Worm (Caenorhabditis elegans) whole organism, early embryonic: ENCODE measurements around the gene cey-1.

Source experiments
- B0310.2 ChIP-seq: sonication (generic microtip); optimal IDR thresholded peaks from 2 replicates; lab custom pipeline; 2016; ENCODE audit warnings: mild to moderate bottlenecking, missing genetic modification characterization, missing compliant biosample characterization
- F13C5.2 ChIP-seq: sonication (generic microtip); optimal IDR thresholded peaks from 2 replicates; lab custom pipeline; 2017; ENCODE audit warnings: mild to moderate bottlenecking, missing genetic modification characterization, inconsistent platforms, missing compliant biosample characterization
- aly-1 ChIP-seq: sonication (generic microtip); optimal IDR thresholded peaks from 2 replicates; lab custom pipeline; 2016; ENCODE audit warnings: missing genetic modification characterization, missing compliant biosample characterization
- ama-1 ChIP-seq: fragments of 150-350 bp; optimal IDR thresholded peaks from 2 replicates; lab custom pipeline; 2014
- ceh-13 ChIP-seq: fragments of 200-800 bp; sonication (Bioruptor generic); optimal IDR thresholded peaks from 2 replicates; lab custom pipeline; 2018; ENCODE audit warnings: mild to moderate bottlenecking, missing genetic modification characterization, missing compliant biosample characterization
- ceh-36 ChIP-seq: sonication (generic microtip); optimal IDR thresholded peaks from 2 replicates; lab custom pipeline; 2016; ENCODE audit warnings: missing genetic modification characterization, inconsistent platforms, missing compliant biosample characterization
- ets-7 ChIP-seq: sonication (generic microtip); optimal IDR thresholded peaks from 2 replicates; lab custom pipeline; 2016; ENCODE audit warnings: missing genotype, missing genetic modification characterization, missing compliant biosample characterization
- flt-1 ChIP-seq: fragments of 200-800 bp; sonication (Bioruptor generic); IDR thresholded peaks from 2 replicates; pipeline ENCODE4 v1.3.6; 2022; ENCODE audit warnings: missing genetic modification characterization, missing compliant biosample characterization
- hmbx-1 ChIP-seq: sonication (generic microtip); optimal IDR thresholded peaks from 2 replicates; lab custom pipeline; 2016; ENCODE audit warnings: mild to moderate bottlenecking, missing genetic modification characterization, missing compliant biosample characterization
- hmg-4 ChIP-seq: fragments of 200-800 bp; sonication (Bioruptor generic); optimal IDR thresholded peaks from 2 replicates; lab custom pipeline; 2018; ENCODE audit warnings: mild to moderate bottlenecking, missing genetic modification characterization, missing compliant biosample characterization
- hnd-1 ChIP-seq: sonication (generic microtip); optimal IDR thresholded peaks from 2 replicates; lab custom pipeline; 2016; ENCODE audit warnings: missing genetic modification characterization, missing compliant biosample characterization
- pes-1 ChIP-seq: fragments of 200-800 bp; sonication (Bioruptor generic); IDR thresholded peaks from 2 replicates; pipeline ENCODE4 v1.3.6; 2022; ENCODE audit warnings: missing genetic modification reagents, missing genetic modification characterization, missing compliant biosample characterization
- scrt-1 ChIP-seq: fragments of 200-800 bp; sonication (Bioruptor generic); IDR thresholded peaks from 2 replicates; pipeline ENCODE4 v1.3.6; 2022; ENCODE audit warnings: missing genetic modification characterization, missing compliant biosample characterization
- sea-1 ChIP-seq: fragments of 200-800 bp; sonication (Bioruptor generic); conservative IDR thresholded peaks from 2 replicates; pipeline ENCODE4 v1.3.6; 2022; ENCODE audit warnings: missing genetic modification characterization, missing compliant biosample characterization
- tbx-11 ChIP-seq: fragments of 200-800 bp; sonication (Bioruptor generic); IDR thresholded peaks from 2 replicates; pipeline ENCODE4 v1.3.6; 2022; ENCODE audit warnings: missing genetic modification characterization, missing compliant biosample characterization
- tbx-37 ChIP-seq: fragments of 200-800 bp; sonication (Bioruptor generic); conservative IDR thresholded peaks from 2 replicates; pipeline ENCODE4 v1.3.6; 2022; ENCODE audit warnings: missing genetic modification reagents, missing genetic modification characterization, missing compliant biosample characterization
- tra-4 ChIP-seq: sonication (generic microtip); optimal IDR thresholded peaks from 2 replicates; lab custom pipeline; 2017; ENCODE audit warnings: missing genetic modification characterization, missing compliant biosample characterization

cey-1 gene

DNA sequence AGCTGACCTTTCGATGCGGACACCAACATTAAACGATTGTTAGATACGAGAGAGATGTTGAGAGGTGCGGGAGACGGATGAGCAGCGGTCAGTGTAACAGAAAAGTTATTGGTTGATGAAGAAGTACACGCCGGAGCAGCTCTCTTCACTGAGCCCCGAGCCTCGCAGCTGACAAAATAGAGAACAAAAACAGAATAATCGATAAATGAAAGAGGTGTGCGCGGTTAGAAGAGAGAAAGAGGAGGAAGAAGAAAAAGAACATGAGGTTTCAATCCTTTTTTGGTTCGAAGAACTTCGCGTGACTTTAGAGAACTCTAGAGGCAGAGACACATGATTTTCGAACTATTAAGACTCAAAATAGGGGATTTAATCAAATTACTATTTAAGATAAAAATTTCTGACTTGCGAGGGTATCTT, 848 bp upstream of the cey-1 start:
- TF ChIP-seq ama-1 (peak; percentile 20), F13C5.2 (peak; percentile 10), ets-7 (tag; lab: Kevin White, UChicago) (no peak), hmg-4 (GFP tag; lab: Kevin White, UChicago) (peak; percentile 37)

DNA sequence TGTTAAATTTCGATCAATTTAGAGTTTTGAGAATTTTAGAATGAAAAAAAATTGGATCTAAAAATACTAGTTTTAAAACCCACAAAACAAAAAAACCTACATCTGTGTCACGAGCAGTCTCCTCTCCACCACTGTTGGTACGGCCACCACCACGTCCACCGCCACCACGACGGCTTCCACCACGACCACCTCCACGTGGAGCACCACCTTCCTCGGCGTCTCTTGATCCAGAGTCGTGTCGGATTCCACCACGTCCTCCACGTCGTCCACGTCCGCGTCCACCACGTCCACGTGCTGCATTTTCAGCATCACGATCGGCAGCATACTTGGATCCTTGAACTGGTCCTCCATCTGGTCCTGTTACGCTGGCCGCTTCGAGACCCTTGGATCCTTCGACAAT, 866 bp downstream of the cey-1 start:
- 0 out of 2 replicates have a peak, but pooled peaks have one; percentile 37 for TF ChIP-seq scrt-1 (GFP tag; lab: Robert Waterston, UW)
- no peak for TF ChIP-seq ceh-36

DNA sequence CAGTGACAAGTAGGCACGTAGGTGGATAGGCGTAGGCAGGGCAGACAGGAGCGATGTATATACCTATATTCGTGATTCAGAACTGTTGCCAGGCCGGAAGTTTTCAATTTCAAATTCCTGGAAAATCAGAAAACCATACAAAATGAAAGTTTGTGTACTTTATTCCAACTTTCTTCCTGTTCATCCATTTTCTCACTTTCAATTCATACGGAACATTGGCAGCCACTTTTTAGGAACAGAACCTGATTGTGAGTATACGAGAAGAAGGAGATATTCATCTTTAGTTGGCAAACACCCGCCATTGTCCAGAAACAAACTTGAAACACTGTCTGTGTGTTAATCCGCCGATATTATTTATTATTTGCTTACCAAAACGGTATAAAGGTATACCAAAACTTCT, 5.2 kb downstream of the cey-1 start, which contains the start of gene srlf-15:
Gene srlf-15 (plus strand): TSS at position 301 of the 400 bp plus-strand sequence.
- TF ChIP-seq aly-1 (tag; lab: Kevin White, UChicago) (no peak), hmbx-1 (tag; lab: Kevin White, UChicago) (no peak), F13C5.2 (no peak), tbx-11 (GFP tag; lab: Robert Waterston, UW) (no peak), ama-1 (no peak), pes-1 (GFP tag; lab: Robert Waterston, UW) (no peak), flt-1 (GFP tag; lab: Robert Waterston, UW) (no peak), scrt-1 (GFP tag; lab: Robert Waterston, UW) (no peak), tbx-37 (GFP tag; lab: Robert Waterston, UW) (no peak), hnd-1 (tag; lab: Kevin White, UChicago) (no peak), ets-7 (tag; lab: Kevin White, UChicago) (no peak), sea-1 (no peak), ceh-36 (no peak), ceh-13 (GFP tag; lab: Kevin White, UChicago) (no peak), tra-4 (no peak)

- no peak for TF ChIP-seq tra-4
- TF ChIP-seq tbx-11 (GFP tag; lab: Robert Waterston, UW): no peak
- TF ChIP-seq pes-1 (GFP tag; lab: Robert Waterston, UW): no peak
- TF ChIP-seq hmbx-1 (tag; lab: Kevin White, UChicago): no peak
- no peak for TF ChIP-seq hnd-1 (tag; lab: Kevin White, UChicago)
- no peak for TF ChIP-seq aly-1 (tag; lab: Kevin White, UChicago)
- TF ChIP-seq ceh-13 (GFP tag; lab: Kevin White, UChicago): no peak
- TF ChIP-seq ama-1: no peak
- no peak for TF ChIP-seq hmg-4 (GFP tag; lab: Kevin White, UChicago)
- TF ChIP-seq sea-1: no peak
- no peak for TF ChIP-seq flt-1 (GFP tag; lab: Robert Waterston, UW)
- TF ChIP-seq tbx-37 (GFP tag; lab: Robert Waterston, UW): no peak
- TF ChIP-seq ets-7 (tag; lab: Kevin White, UChicago): no peak
- no peak for TF ChIP-seq F13C5.2
- no peak for TF ChIP-seq scrt-1 (GFP tag; lab: Robert Waterston, UW)
- no peak for TF ChIP-seq B0310.2 (tag; lab: Kevin White, UChicago)
- no peak for TF ChIP-seq ceh-36
Measured at ce11 chrII:11032812-11033211, 8.2 kb downstream of the cey-1 start.

DNA sequence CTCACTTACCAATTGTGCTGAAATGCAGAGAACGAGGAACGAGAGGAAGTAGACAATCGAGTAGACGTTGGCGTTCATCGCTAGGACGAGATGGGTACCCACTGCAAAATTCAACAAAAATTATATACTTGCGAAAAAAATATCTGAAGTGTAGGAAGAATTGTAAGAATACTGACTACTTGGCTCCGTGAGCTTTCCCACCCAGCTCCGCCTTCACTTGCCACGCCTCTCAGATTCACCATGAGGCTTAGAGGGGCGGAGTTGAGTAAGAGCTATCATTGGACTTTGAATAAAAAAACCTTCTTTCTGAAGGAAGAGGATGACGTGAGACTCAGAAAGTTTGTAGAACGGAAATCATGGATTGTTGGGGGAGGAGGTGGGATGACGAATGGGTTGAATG, 10.7 kb downstream of the cey-1 start, which contains the start of gene nlp-18:
Gene nlp-18 (minus strand): TSS at position 101 of the 400 bp plus-strand sequence.
- TF ChIP-seq tbx-37 (GFP tag; lab: Robert Waterston, UW) (no peak), scrt-1 (GFP tag; lab: Robert Waterston, UW) (no peak)

ce11 chrII:11027777-11028176, 13.2 kb downstream of the cey-1 start:
- TF ChIP-seq B0310.2 (tag; lab: Kevin White, UChicago): no peak
- TF ChIP-seq ceh-13 (GFP tag; lab: Kevin White, UChicago): no peak
- no peak for TF ChIP-seq F13C5.2

DNA sequence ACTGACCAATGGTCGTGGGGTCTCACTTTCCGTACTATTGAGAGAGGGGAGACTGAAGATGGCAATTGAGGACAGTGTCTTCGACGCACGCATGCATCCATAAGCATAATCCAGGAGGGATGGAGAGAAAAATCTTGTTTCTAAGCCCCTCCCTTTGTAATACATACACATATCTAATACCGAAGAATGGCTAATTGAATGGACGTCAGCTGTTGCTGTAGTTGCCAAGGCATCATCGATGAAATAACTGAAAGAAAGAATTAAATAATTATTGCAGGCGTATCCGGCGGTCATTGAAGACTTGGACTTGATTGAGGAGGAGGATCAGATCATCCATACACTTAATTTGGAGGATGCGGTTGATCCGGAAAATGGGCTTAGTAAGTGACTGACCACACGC, 15.4 kb downstream of the cey-1 start, which contains the start of gene F33A8.7:
Gene F33A8.7 (minus strand): TSS at position 101 of the 400 bp plus-strand sequence.
- TF ChIP-seq ets-7 (tag; lab: Kevin White, UChicago) (no peak), ceh-36 (no peak), tbx-37 (GFP tag; lab: Robert Waterston, UW) (no peak), hnd-1 (tag; lab: Kevin White, UChicago) (no peak), F13C5.2 (no peak), sea-1 (no peak), aly-1 (tag; lab: Kevin White, UChicago) (no peak), B0310.2 (tag; lab: Kevin White, UChicago) (no peak), scrt-1 (GFP tag; lab: Robert Waterston, UW) (no peak), flt-1 (GFP tag; lab: Robert Waterston, UW) (no peak)

ce11 chrII:11022023-11022422, 19.0 kb downstream of the cey-1 start, which contains the start of gene let-858:
Gene let-858 (plus strand): TSS chrII:11022370.
- TF ChIP-seq tbx-37 (GFP tag; lab: Robert Waterston, UW) (no peak), flt-1 (GFP tag; lab: Robert Waterston, UW) (no peak), ets-7 (tag; lab: Kevin White, UChicago) (no peak), tbx-11 (GFP tag; lab: Robert Waterston, UW) (no peak), hnd-1 (tag; lab: Kevin White, UChicago) (no peak), aly-1 (tag; lab: Kevin White, UChicago) (no peak), sea-1 (no peak), tra-4 (no peak), pes-1 (GFP tag; lab: Robert Waterston, UW) (no peak), ceh-36 (no peak)

DNA sequence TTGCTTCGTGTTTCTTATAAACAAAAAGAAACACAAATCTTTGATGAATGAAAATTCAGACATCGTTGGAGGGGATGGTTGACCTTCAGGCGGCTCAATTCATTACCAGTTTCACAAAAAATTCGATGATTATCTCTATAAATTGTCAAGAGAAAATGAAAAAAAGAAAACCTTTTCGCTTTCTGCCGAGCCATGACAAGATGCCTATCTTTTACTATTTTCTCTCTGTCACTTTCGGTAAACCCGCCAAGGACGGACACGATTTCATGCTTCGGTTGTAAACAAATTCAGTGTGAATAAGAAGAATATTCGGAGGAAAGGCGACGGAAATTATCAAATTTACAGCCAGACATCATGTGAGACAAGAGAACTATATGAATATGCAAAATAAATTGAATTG, 20.3 kb downstream of the cey-1 start:
- TF ChIP-seq pes-1 (GFP tag; lab: Robert Waterston, UW) (no peak), B0310.2 (tag; lab: Kevin White, UChicago) (no peak), F13C5.2 (no peak), hmbx-1 (tag; lab: Kevin White, UChicago) (no peak)
